Fruit fly (Drosophila melanogaster): ENCODE measurements around the gene CG10064.

CG10064 gene

dm6 chr3L:6975875-6976274 lies 8.2 kb upstream of the CG10064 start:
- TF ChIP-seq CG7045 (GFP tag; optimal IDR thresholded peaks at IDR 0.05) = no peak
- no peak for TF ChIP-seq Clk (GFP tag; optimal IDR thresholded peaks at IDR 0.05)
- TF ChIP-seq pad (GFP tag; optimal IDR thresholded peaks at IDR 0.05) = peak; percentile 66
- TF ChIP-seq CG12768 (GFP tag; optimal IDR thresholded peaks at IDR 0.05) = no peak
- TF ChIP-seq tj (GFP tag; optimal IDR thresholded peaks at IDR 0.05) = no peak
- TF ChIP-seq CG11617 (GFP tag; optimal IDR thresholded peaks at IDR 0.05) = no peak
- TF ChIP-seq cic (GFP tag; optimal IDR thresholded peaks at IDR 0.05) = no peak
- TF ChIP-seq CG14711 (tag; optimal IDR thresholded peaks at IDR 0.05) = no peak
- TF ChIP-seq kay (GFP tag; ENCODE audit: borderline replicate concordance) = peak; percentile 72
- peak; percentile 93 for TF ChIP-seq ovo (GFP tag; optimal IDR thresholded peaks at IDR 0.05)
- TF ChIP-seq Mnt (GFP tag; optimal IDR thresholded peaks at IDR 0.05) = no peak
- no peak for TF ChIP-seq Crg-1 (GFP tag; optimal IDR thresholded peaks at IDR 0.05)
- no peak for TF ChIP-seq bab1 (GFP tag; optimal IDR thresholded peaks at IDR 0.05)

dm6 chr3L:6972367-6972766 lies 4.7 kb upstream of the CG10064 start, which contains the start of gene CG10063:
Gene CG10063 (minus strand): TSS chr3L:6972467.
- no peak for TF ChIP-seq cnc (optimal IDR thresholded peaks at IDR 0.05)
- no peak for TF ChIP-seq CG7101 (tag; optimal IDR thresholded peaks at IDR 0.05)
- TF ChIP-seq CG11617 (GFP tag; optimal IDR thresholded peaks at IDR 0.05) = no peak
- TF ChIP-seq ovo (GFP tag; optimal IDR thresholded peaks at IDR 0.05) = no peak
- TF ChIP-seq CG33017 (tag; optimal IDR thresholded peaks at IDR 0.05) = no peak
- no peak for TF ChIP-seq Mnt (GFP tag; optimal IDR thresholded peaks at IDR 0.05)
- TF ChIP-seq CG5204 (GFP tag; optimal IDR thresholded peaks at IDR 0.05) = no peak
- TF ChIP-seq CG12768 (GFP tag; optimal IDR thresholded peaks at IDR 0.05) = no peak
- TF ChIP-seq toe (GFP tag; optimal IDR thresholded peaks at IDR 0.05) = no peak
- TF ChIP-seq CG14711 (tag; optimal IDR thresholded peaks at IDR 0.05) = no peak

- TF ChIP-seq tj (GFP tag; optimal IDR thresholded peaks at IDR 0.05) (peak; percentile 99), Hr96 (GFP tag; optimal IDR thresholded peaks at IDR 0.05) (no peak)
Observed at dm6 chr3L:6971298-6971697, 3.6 kb upstream of the CG10064 start.

- TF ChIP-seq CG7045 (GFP tag; optimal IDR thresholded peaks at IDR 0.05) = no peak
- TF ChIP-seq CG11617 (GFP tag; optimal IDR thresholded peaks at IDR 0.05) = peak; percentile 64
- peak; percentile 56 for TF ChIP-seq CG12768 (GFP tag; optimal IDR thresholded peaks at IDR 0.05)
- peak; percentile 47 for TF ChIP-seq CG7101 (tag; optimal IDR thresholded peaks at IDR 0.05)
- peak; percentile 81 for TF ChIP-seq kay (GFP tag; ENCODE audit: borderline replicate concordance)
- peak; percentile 63 for TF ChIP-seq CG33017 (tag; optimal IDR thresholded peaks at IDR 0.05)
- TF ChIP-seq CG5204 (GFP tag; optimal IDR thresholded peaks at IDR 0.05) = peak; percentile 65
- peak; percentile 17 for TF ChIP-seq CG1620 (GFP tag; optimal IDR thresholded peaks at IDR 0.05)
- peak; percentile 27 for TF ChIP-seq CG14711 (tag; optimal IDR thresholded peaks at IDR 0.05)
- TF ChIP-seq Mnt (GFP tag; optimal IDR thresholded peaks at IDR 0.05) = peak; percentile 29
- peak; percentile 34 for TF ChIP-seq Hr96 (GFP tag; optimal IDR thresholded peaks at IDR 0.05)
- TF ChIP-seq toe (GFP tag; optimal IDR thresholded peaks at IDR 0.05) = peak; percentile 29
- TF ChIP-seq tj (GFP tag; optimal IDR thresholded peaks at IDR 0.05) = peak; percentile 52
- TF ChIP-seq cnc (optimal IDR thresholded peaks at IDR 0.05) = no peak
- TF ChIP-seq bab1 (GFP tag; optimal IDR thresholded peaks at IDR 0.05) = peak; percentile 6
- TF ChIP-seq Crg-1 (GFP tag; optimal IDR thresholded peaks at IDR 0.05) = no peak
- peak; percentile 97 for TF ChIP-seq pad (GFP tag; optimal IDR thresholded peaks at IDR 0.05)
- peak; percentile 94 for TF ChIP-seq ovo (GFP tag; optimal IDR thresholded peaks at IDR 0.05)
- TF ChIP-seq cic (GFP tag; optimal IDR thresholded peaks at IDR 0.05) = peak; percentile 45
- no peak for TF ChIP-seq Clk (GFP tag; optimal IDR thresholded peaks at IDR 0.05)
Observed at dm6 chr3L:6968961-6969814, 1.5 kb upstream of the CG10064 start, which contains the start of the genes Mis12 and CG9953. Gene Mis12 (minus strand): TSS chr3L:6969048. Gene CG9953 (plus strand): TSS chr3L:6969658.

- TF ChIP-seq Mnt (GFP tag; optimal IDR thresholded peaks at IDR 0.05) (peak; percentile 98), CG11617 (GFP tag; optimal IDR thresholded peaks at IDR 0.05) (peak; percentile 18), pad (GFP tag; optimal IDR thresholded peaks at IDR 0.05) (peak; percentile 15), Clk (GFP tag; optimal IDR thresholded peaks at IDR 0.05) (no peak), CG7045 (GFP tag; optimal IDR thresholded peaks at IDR 0.05) (peak; percentile 37), CG7101 (tag; optimal IDR thresholded peaks at IDR 0.05) (peak; percentile 29), CG5204 (GFP tag; optimal IDR thresholded peaks at IDR 0.05) (no peak), CG33017 (tag; optimal IDR thresholded peaks at IDR 0.05) (peak; percentile 66), ovo (GFP tag; optimal IDR thresholded peaks at IDR 0.05) (peak; percentile 61), bab1 (GFP tag; optimal IDR thresholded peaks at IDR 0.05) (peak; percentile 73), CG14711 (tag; optimal IDR thresholded peaks at IDR 0.05) (no peak), cic (GFP tag; optimal IDR thresholded peaks at IDR 0.05) (peak; percentile 87), toe (GFP tag; optimal IDR thresholded peaks at IDR 0.05) (no peak), kay (GFP tag; ENCODE audit: borderline replicate concordance) (no peak), CG1620 (GFP tag; optimal IDR thresholded peaks at IDR 0.05) (peak; percentile 26), tj (GFP tag; optimal IDR thresholded peaks at IDR 0.05) (peak; percentile 43), cnc (optimal IDR thresholded peaks at IDR 0.05) (no peak), Crg-1 (GFP tag; optimal IDR thresholded peaks at IDR 0.05) (peak; percentile 5), CG12768 (GFP tag; optimal IDR thresholded peaks at IDR 0.05) (peak; percentile 74), Hr96 (GFP tag; optimal IDR thresholded peaks at IDR 0.05) (peak; percentile 15)
Observed at dm6 chr3L:6964488-6965152, 3.1 kb downstream of the CG10064 start, which contains the start of gene sgl. Gene sgl (minus strand): TSS chr3L:6964758.
